Worm (Caenorhabditis elegans): ENCODE data around the gene C42D8.9.
A peak's percentile ranks its signal among the peaks of the same experiment; 100 is the strongest.

C42D8.9 gene

DNA sequence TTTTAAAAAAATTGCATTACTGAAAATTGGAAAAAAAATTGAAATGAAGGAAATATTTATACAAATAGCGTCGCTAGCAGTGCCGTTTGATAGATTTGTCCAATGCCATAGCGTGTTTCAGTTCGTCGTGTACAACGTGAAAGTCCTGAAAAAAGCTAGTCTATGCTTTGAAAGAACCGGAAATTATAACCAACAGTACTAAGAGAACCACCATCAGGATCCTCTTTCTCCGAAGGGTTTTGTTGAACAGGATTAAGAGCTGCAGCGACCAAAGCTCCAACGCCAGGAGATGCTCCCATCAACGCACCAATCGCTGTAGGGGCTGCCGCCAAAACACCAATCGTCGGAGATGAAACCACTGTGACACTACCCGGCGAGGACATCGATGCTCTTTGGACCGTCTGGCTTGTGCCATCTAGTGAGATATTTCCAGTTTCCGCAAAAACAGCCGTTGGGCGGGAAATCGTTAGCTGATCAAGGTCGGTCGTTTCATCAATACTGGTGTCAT is 601 bp downstream of the C42D8.9 start:
- peak; percentile 30 for TF ChIP-seq dve-1 (tag; optimal IDR thresholded peaks at IDR 0.05; ENCODE audit: insufficient read depth)
- 0 out of 2 replicates have a peak, but pooled peaks have one; percentile 22 for TF ChIP-seq mdt-29 (GFP tag; IDR thresholded peaks at IDR 0.05)
- TF ChIP-seq nhr-102 (tag; optimal IDR thresholded peaks at IDR 0.05), result peak; percentile 17
- peak; percentile 24 for TF ChIP-seq dmd-6 (GFP tag; IDR thresholded peaks at IDR 0.05)
- peak; percentile 35; the same call in 1 of the 2 replicates for TF ChIP-seq nhr-41 (GFP tag; IDR thresholded peaks at IDR 0.05)
- TF ChIP-seq lin-1 (GFP tag; IDR thresholded peaks at IDR 0.05), result 0 out of 2 replicates have a peak, but pooled peaks have one; percentile 16
- TF ChIP-seq T20F7.1 (GFP tag; optimal IDR thresholded peaks at IDR 0.05), result peak; percentile 63
- TF ChIP-seq pha-4 (GFP tag; IDR thresholded peaks at IDR 0.05), result peak; percentile 9; the same call in 1 of the 2 replicates
- no peak for TF ChIP-seq pha-4 (tag; optimal IDR thresholded peaks at IDR 0.05)
- no peak for TF ChIP-seq mxl-3 (GFP tag; optimal IDR thresholded peaks at IDR 0.05)
- TF ChIP-seq lin-38 (GFP tag; IDR thresholded peaks at IDR 0.05), result peak; percentile 45
- no peak for TF ChIP-seq egl-43 (GFP tag; IDR thresholded peaks at IDR 0.05)
- TF ChIP-seq lin-13 (GFP tag; optimal IDR thresholded peaks at IDR 0.05), result peak; percentile 21
- no peak for TF ChIP-seq vab-7 (GFP tag; IDR thresholded peaks at IDR 0.05)
- 0 out of 2 replicates have a peak, but pooled peaks have one; percentile 8 for TF ChIP-seq lim-7 (GFP tag; IDR thresholded peaks at IDR 0.05)
- TF ChIP-seq Y48G9A.11 (GFP tag; IDR thresholded peaks at IDR 0.05), result 0 out of 2 replicates have a peak, but pooled peaks have one; percentile 50
- peak in 1 of 2 experiments; percentile 42 for TF ChIP-seq daf-16 (GFP tag; optimal IDR thresholded peaks at IDR 0.05)
- TF ChIP-seq daf-16 (tag; optimal IDR thresholded peaks at IDR 0.05), result no peak
- no peak for TF ChIP-seq nhr-6 (tag; optimal IDR thresholded peaks at IDR 0.05)
- no peak for TF ChIP-seq ama-1 (optimal IDR thresholded peaks at IDR 0.05)
- peak; percentile 95 for TF ChIP-seq zfp-3 (GFP tag; conservative IDR thresholded peaks at IDR 0.05)
- peak; percentile 82; the same call in 1 of the 2 replicates for TF ChIP-seq Y105C5A.15 (GFP tag; IDR thresholded peaks at IDR 0.05)

DNA sequence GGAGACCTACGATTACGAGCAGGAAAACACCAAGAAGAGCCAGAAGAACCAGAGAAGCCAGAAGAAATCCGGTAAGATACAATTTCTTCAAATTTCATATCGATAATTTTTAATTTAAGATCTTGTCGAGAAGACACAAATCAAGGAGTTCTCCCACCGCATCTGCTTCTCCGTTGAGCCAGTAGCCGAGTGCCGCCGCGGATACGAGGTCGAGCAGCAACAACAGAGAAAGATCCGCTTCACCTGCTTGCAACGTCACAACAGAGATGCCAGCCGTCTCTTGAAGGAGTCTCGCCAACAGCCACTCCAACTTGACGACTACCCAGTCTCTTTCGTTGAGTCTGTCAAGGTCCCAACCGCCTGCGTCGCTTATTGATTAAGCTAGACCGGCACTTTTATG is 1.1 kb downstream of the C42D8.9 start:
- TF ChIP-seq nhr-76 (tag; optimal IDR thresholded peaks at IDR 0.05) (no peak), lsy-2 (tag; optimal IDR thresholded peaks at IDR 0.05) (no peak), lin-13 (GFP tag; optimal IDR thresholded peaks at IDR 0.05) (no peak), pha-4 (GFP tag; IDR thresholded peaks at IDR 0.05) (peak; percentile 33; the same call in 1 of the 2 replicates), pha-4 (tag; optimal IDR thresholded peaks at IDR 0.05) (no peak), set-16 (GFP tag; IDR thresholded peaks at IDR 0.05) (peak; percentile 70)

DNA sequence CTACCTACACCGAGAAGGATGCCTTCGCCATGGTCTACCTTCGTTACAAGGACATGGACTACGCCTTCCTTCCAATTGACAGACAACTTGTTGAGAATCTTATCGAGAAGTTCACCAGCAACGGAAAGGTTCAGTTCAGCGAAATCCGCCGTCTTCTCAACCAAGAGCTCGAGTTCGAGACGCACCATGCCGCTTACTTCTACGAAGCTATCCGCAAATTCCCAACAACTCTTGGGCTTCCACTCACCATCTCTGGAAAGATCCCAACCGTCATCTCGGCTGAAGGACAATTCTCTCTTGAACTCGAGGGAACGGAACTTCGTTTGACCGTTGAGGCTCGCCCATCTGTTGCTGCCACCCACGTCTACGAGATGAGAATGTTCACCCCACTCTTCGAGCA is 3.4 kb downstream of the C42D8.9 start:
- TF ChIP-seq spr-1 (tag; optimal IDR thresholded peaks at IDR 0.05) (no peak), zfp-3 (GFP tag; conservative IDR thresholded peaks at IDR 0.05) (0 out of 2 replicates have a peak, but pooled peaks have one; percentile 7), skn-1 (tag; optimal IDR thresholded peaks at IDR 0.05) (no peak), snpc-1.2 (GFP tag; IDR thresholded peaks at IDR 0.05) (no peak), Y5F2A.4 (GFP tag; optimal IDR thresholded peaks at IDR 0.05) (no peak), hlh-11 (tag; optimal IDR thresholded peaks at IDR 0.05) (no peak), mep-1 (tag; optimal IDR thresholded peaks at IDR 0.05) (no peak), hlh-30 (tag; optimal IDR thresholded peaks at IDR 0.05; ENCODE audit: insufficient read depth) (no peak), nhr-48 (tag; optimal IDR thresholded peaks at IDR 0.05) (no peak)

DNA sequence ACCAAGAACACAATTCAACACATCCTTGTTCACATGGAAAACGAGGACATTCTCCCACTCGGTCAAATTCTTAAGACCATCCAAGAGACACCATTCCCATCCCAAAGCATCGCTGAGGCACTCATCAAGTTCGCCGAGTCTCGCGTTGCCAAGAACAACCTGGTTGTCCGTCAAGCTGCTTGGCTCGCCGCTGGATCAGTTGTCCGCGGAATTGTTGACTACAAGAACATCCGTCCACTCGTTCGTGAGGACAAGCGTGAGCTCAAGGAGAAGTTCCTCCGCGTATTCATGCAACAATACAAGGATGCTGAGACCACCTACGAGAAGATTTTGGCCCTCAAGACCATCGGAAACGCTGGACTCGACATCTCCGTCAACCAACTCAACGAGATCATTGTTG is 4.5 kb downstream of the C42D8.9 start:
- TF ChIP-seq nhr-102 (tag; optimal IDR thresholded peaks at IDR 0.05) (no peak), zfp-3 (GFP tag; conservative IDR thresholded peaks at IDR 0.05) (peak; percentile 64; the same call in 1 of the 2 replicates), F10B5.3 (tag; optimal IDR thresholded peaks at IDR 0.05) (no peak)
